Worm (Caenorhabditis elegans): ENCODE data around the gene ooc-5.

DNA sequence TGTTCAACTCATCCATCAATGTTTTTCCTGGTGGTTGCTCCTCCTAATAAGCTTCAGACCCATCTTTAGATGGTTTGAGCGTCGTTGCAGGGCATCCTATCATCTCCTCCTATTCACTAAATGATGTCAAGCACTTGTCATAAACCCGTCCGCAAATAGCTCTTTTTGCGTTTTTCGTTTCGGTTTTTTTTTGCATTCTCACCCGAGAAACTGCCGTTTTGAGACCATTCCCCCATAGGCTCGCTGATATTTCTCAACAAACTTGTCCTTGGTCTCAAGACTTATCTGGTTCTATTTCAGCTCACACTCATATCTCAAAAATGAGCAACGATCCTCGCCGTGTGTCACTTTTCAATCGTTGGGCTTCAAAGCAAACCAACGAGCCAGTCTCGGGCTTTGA lies 32.5 kb upstream of the ooc-5 start, which contains the start of gene cal-2:
- TF ChIP-seq ZK546.5 (tag; optimal IDR thresholded peaks at IDR 0.05) = no peak
- TF ChIP-seq sem-4 (tag; optimal IDR thresholded peaks at IDR 0.05) = no peak
- no peak for TF ChIP-seq snpc-4 (tag; optimal IDR thresholded peaks at IDR 0.05)
- no peak for TF ChIP-seq nhr-12 (tag; optimal IDR thresholded peaks at IDR 0.05)
- no peak for TF ChIP-seq crh-2 (tag; optimal IDR thresholded peaks at IDR 0.05)
- no peak for TF ChIP-seq fos-1 (tag; optimal IDR thresholded peaks at IDR 0.05)
- no peak for TF ChIP-seq alr-1 (tag; optimal IDR thresholded peaks at IDR 0.05)
- TF ChIP-seq unc-62 (GFP tag; optimal IDR thresholded peaks at IDR 0.05) = no peak
- TF ChIP-seq lin-39 (tag; optimal IDR thresholded peaks at IDR 0.05) = no peak
- TF ChIP-seq egl-27 (tag; optimal IDR thresholded peaks at IDR 0.05) = no peak
- TF ChIP-seq aly-2 (tag; optimal IDR thresholded peaks at IDR 0.05) = no peak
- no peak for TF ChIP-seq elt-3 (tag; optimal IDR thresholded peaks at IDR 0.05)
- TF ChIP-seq lsy-2 (tag; optimal IDR thresholded peaks at IDR 0.05) = no peak
- no peak for TF ChIP-seq skn-1 (tag; optimal IDR thresholded peaks at IDR 0.05)

Data from whole organism, L2 larva.